Worm (Caenorhabditis elegans) whole organism, L2 larva: ENCODE results near the gene srbc-38.

Source experiments
- alr-1 ChIP-seq: fragments of 150-350 bp; optimal IDR thresholded peaks from 2 replicates; lab custom pipeline; 2014; ENCODE audit warnings: missing biosample characterization, missing genetic modification characterization
- egl-27 ChIP-seq: sonication (generic microtip); optimal IDR thresholded peaks from 3 replicates; lab custom pipeline; 2017; ENCODE audit warnings: missing biosample characterization, missing genetic modification reagents, missing genetic modification characterization
- lin-39 ChIP-seq: fragments of 150-350 bp; optimal IDR thresholded peaks from 2 replicates; lab custom pipeline; 2014; ENCODE audit warnings: missing biosample characterization, missing genetic modification reagents, missing genetic modification characterization
- lsy-2 ChIP-seq, 2 experiments: fragments of 150-350 bp in 1 of 2; sonication (generic microtip) in 1 of 2; optimal IDR thresholded peaks; 2 replicates each; lab custom pipeline; 2014 to 2017; ENCODE audit warnings: missing biosample characterization in 2 of 2, missing genetic modification characterization in 2 of 2
- mab-5 ChIP-seq: fragments of 150-350 bp; optimal IDR thresholded peaks from 2 replicates; lab custom pipeline; 2014; ENCODE audit warnings: missing biosample characterization, missing genetic modification characterization
- nhr-25 ChIP-seq: fragments of 150-350 bp; sonication (generic microtip); optimal IDR thresholded peaks from 3 replicates; lab custom pipeline; 2014; ENCODE audit warnings: missing biosample characterization, missing genetic modification characterization
- skn-1 ChIP-seq: sonication (generic microtip); optimal IDR thresholded peaks from 2 replicates; lab custom pipeline; 2017; ENCODE audit warnings: missing biosample characterization, missing genetic modification characterization
- unc-39 ChIP-seq: fragments of 150-350 bp; optimal IDR thresholded peaks from 2 replicates; lab custom pipeline; 2014; ENCODE audit warnings: missing biosample characterization, missing genetic modification characterization
- ztf-11 ChIP-seq: sonication (generic microtip); optimal IDR thresholded peaks from 2 replicates; lab custom pipeline; 2017; ENCODE audit warnings: missing biosample characterization, missing genetic modification characterization

DNA sequence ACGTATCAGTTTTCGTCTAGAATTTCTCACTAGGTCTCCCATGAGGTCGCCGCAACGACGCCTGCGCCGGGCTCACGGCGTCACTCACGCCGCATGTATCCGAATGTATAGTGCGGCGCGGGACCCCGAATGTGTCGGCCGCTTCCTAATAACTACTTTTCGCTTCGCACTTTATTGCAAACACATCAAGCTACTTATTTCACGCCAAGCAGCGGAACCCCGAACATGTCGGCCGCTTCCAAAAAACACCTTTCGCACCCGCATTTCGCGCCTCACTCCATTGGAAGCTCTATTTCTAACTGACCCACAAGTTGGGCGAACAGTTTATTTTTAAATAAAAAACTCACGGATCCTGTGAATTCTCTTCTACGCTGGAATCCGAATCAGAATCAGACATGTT is 30.9 kb upstream of the srbc-38 start:
- no peak for TF ChIP-seq unc-39 (tag; lab: Kevin White, UChicago)
- TF ChIP-seq ztf-11 (tag; lab: Kevin White, UChicago) = no peak
- no peak for TF ChIP-seq lin-39
- TF ChIP-seq lsy-2 (tag; optimal IDR thresholded peaks at IDR 0.05; lab: Kevin White, UChicago) = no peak
- TF ChIP-seq alr-1 (tag; lab: Kevin White, UChicago) = no peak
- TF ChIP-seq mab-5 (tag; lab: Kevin White, UChicago) = no peak
- TF ChIP-seq skn-1 = no peak
- no peak for TF ChIP-seq nhr-25 (tag; lab: Kevin White, UChicago)
- TF ChIP-seq egl-27 (tag; lab: Kevin White, UChicago) = no peak
